Fruit fly (Drosophila melanogaster) whole organism, embryonic: Measurements from ENCODE around the gene Rad9.
A peak's percentile ranks its signal among the peaks of the same experiment; 100 is the strongest.

Experiments
- Aef1 ChIP-seq: fragments of 200-800 bp; sonication (Bioruptor generic); IDR thresholded peaks from 3 replicates; pipeline ENCODE4 v1.3.6; 2022; ENCODE audit warnings: missing biosample characterization, missing genetic modification characterization
- BtbVII ChIP-seq: fragments of 200-800 bp; sonication (Bioruptor generic); optimal IDR thresholded peaks from 3 replicates; lab custom pipeline; 2017; ENCODE audit warnings: missing biosample characterization, mild to moderate bottlenecking, missing genetic modification characterization
- CG10979 ChIP-seq: fragments of 200-800 bp; sonication (Bioruptor generic); optimal IDR thresholded peaks from 2 replicates; lab custom pipeline; 2018; ENCODE audit warnings: missing biosample characterization, mild to moderate bottlenecking, missing genetic modification characterization, moderate library complexity
- CG11504 ChIP-seq: fragments of 200-800 bp; sonication (Bioruptor generic); optimal IDR thresholded peaks from 3 replicates; lab custom pipeline; 2019; ENCODE audit warnings: missing biosample characterization, mild to moderate bottlenecking, missing genetic modification characterization, moderate library complexity
- CG11695 ChIP-seq: fragments of 200-800 bp; sonication (Bioruptor generic); IDR thresholded peaks from 3 replicates; pipeline ENCODE4 v1.3.6; 2022; ENCODE audit warnings: missing biosample characterization, missing genetic modification characterization
- CG11723 ChIP-seq: fragments of 200-800 bp; sonication (Bioruptor generic); optimal IDR thresholded peaks from 2 replicates; lab custom pipeline; 2017; ENCODE audit warnings: missing biosample characterization, mild to moderate bottlenecking, missing genetic modification characterization
- CG12219 ChIP-seq: fragments of 200-800 bp; sonication (Bioruptor generic); optimal IDR thresholded peaks from 3 replicates; lab custom pipeline; 2018; ENCODE audit warnings: missing biosample characterization, mild to moderate bottlenecking, missing genetic modification characterization
- CG12236 ChIP-seq: fragments of 200-800 bp; sonication (Bioruptor generic); optimal IDR thresholded peaks from 2 replicates; lab custom pipeline; 2016; ENCODE audit warnings: missing biosample characterization, missing genetic modification characterization
- CG12391 ChIP-seq: fragments of 200-800 bp; sonication (Bioruptor generic); optimal IDR thresholded peaks from 3 replicates; lab custom pipeline; 2018; ENCODE audit warnings: missing biosample characterization, mild to moderate bottlenecking, missing genetic modification characterization, moderate library complexity
- CG14050 ChIP-seq: fragments of 200-800 bp; sonication (Bioruptor generic); IDR thresholded peaks from 3 replicates; pipeline ENCODE4 v1.3.6; 2022; ENCODE audit warnings: missing biosample characterization, missing genetic modification characterization
- CG14710 ChIP-seq: fragments of 200-800 bp; sonication (Bioruptor generic); optimal IDR thresholded peaks from 3 replicates; lab custom pipeline; 2019; ENCODE audit warnings: missing biosample characterization, mild to moderate bottlenecking, missing genetic modification characterization, moderate library complexity
- CG14860 ChIP-seq: fragments of 200-800 bp; sonication (Bioruptor generic); IDR thresholded peaks from 3 replicates; pipeline ENCODE4 v1.3.6; 2022; ENCODE audit warnings: missing biosample characterization, missing genetic modification characterization; ENCODE audit not compliant: partially characterized antibody
- CG17385 ChIP-seq: fragments of 200-800 bp; sonication (Bioruptor generic); optimal IDR thresholded peaks from 3 replicates; lab custom pipeline; 2018; ENCODE audit warnings: missing biosample characterization, mild to moderate bottlenecking, missing genetic modification characterization
- CG18599 ChIP-seq: fragments of 200-800 bp; sonication (Bioruptor generic); optimal IDR thresholded peaks from 3 replicates; lab custom pipeline; 2017; ENCODE audit warnings: missing biosample characterization, missing genetic modification characterization, mild to moderate bottlenecking, moderate library complexity, missing genetic modification reagents
- CG18619 ChIP-seq: fragments of 200-800 bp; sonication (Bioruptor generic); optimal IDR thresholded peaks from 3 replicates; lab custom pipeline; 2017; ENCODE audit warnings: missing biosample characterization, mild to moderate bottlenecking, missing genetic modification characterization
- CG2120 ChIP-seq: fragments of 200-800 bp; sonication (Bioruptor generic); optimal IDR thresholded peaks from 3 replicates; lab custom pipeline; 2016; ENCODE audit warnings: missing biosample characterization, missing genetic modification characterization
- CG2202 ChIP-seq: fragments of 200-800 bp; sonication (Bioruptor generic); optimal IDR thresholded peaks from 2 replicates; lab custom pipeline; 2018; ENCODE audit warnings: missing biosample characterization, mild to moderate bottlenecking, missing genetic modification characterization
- CG34224 ChIP-seq: fragments of 200-800 bp; sonication (Bioruptor generic); IDR thresholded peaks from 3 replicates; pipeline ENCODE4 v1.3.6; 2022; ENCODE audit warnings: missing biosample characterization, missing genetic modification characterization; ENCODE audit not compliant: partially characterized antibody
- CG4617 ChIP-seq: fragments of 200-800 bp; sonication (Bioruptor generic); optimal IDR thresholded peaks from 3 replicates; lab custom pipeline; 2016; ENCODE audit warnings: missing biosample characterization, missing genetic modification characterization, borderline replicate concordance
- CG6272 ChIP-seq: fragments of 200-800 bp; sonication (Bioruptor generic); IDR thresholded peaks from 2 replicates; pipeline ENCODE4 v1.3.6; 2022; ENCODE audit warnings: missing biosample characterization, missing genetic modification characterization
- CG6689 ChIP-seq: fragments of 200-800 bp; sonication (Bioruptor generic); IDR thresholded peaks from 2 replicates; pipeline ENCODE4 v1.3.6; 2022; ENCODE audit warnings: missing biosample characterization, missing genetic modification characterization
- CG8924 ChIP-seq: fragments of 200-800 bp; optimal IDR thresholded peaks from 3 replicates; lab custom pipeline; 2019; ENCODE audit warnings: missing biosample characterization, mild to moderate bottlenecking, missing genetic modification characterization, moderate library complexity
- CG9797 ChIP-seq: fragments of 200-800 bp; sonication (Bioruptor generic); optimal IDR thresholded peaks from 3 replicates; lab custom pipeline; 2018; ENCODE audit warnings: missing biosample characterization, mild to moderate bottlenecking, missing genetic modification characterization
- CrebB ChIP-seq: fragments of 200-800 bp; sonication (Bioruptor generic); optimal IDR thresholded peaks from 3 replicates; lab custom pipeline; 2018; ENCODE audit warnings: missing biosample characterization, mild to moderate bottlenecking, missing genetic modification characterization
- Dip3 ChIP-seq: fragments of 200-800 bp; sonication (Bioruptor generic); optimal IDR thresholded peaks from 3 replicates; lab custom pipeline; 2016; ENCODE audit warnings: missing biosample characterization, missing genetic modification characterization
- Dll ChIP-seq: fragments of 200-800 bp; sonication (Bioruptor generic); IDR thresholded peaks from 4 replicates; pipeline ENCODE4 v1.3.6; 2022; ENCODE audit warnings: missing biosample characterization, missing genetic modification characterization; ENCODE audit not compliant: partially characterized antibody
- Eip74EF ChIP-seq, 2 experiments: fragments of 200-800 bp in 1 of 2; fragments of >200 bp in 1 of 2; sonication (Bioruptor generic) in 1 of 2; optimal IDR thresholded peaks; 2 replicates each; lab custom pipeline; 2017 to 2019; ENCODE audit warnings: missing biosample characterization in 2 of 2, missing genetic modification characterization in 2 of 2, mild to moderate bottlenecking in 1 of 2, moderate library complexity in 1 of 2
- GATAe ChIP-seq: fragments of 200-800 bp; sonication (Bioruptor generic); conservative IDR thresholded peaks from 2 replicates; pipeline ENCODE4 v1.3.6; 2022; ENCODE audit warnings: missing biosample characterization, missing genetic modification characterization
- H2.0 ChIP-seq: fragments of 200-800 bp; sonication (Bioruptor generic); IDR thresholded peaks from 2 replicates; pipeline ENCODE4 v1.3.6; 2022; ENCODE audit warnings: missing biosample characterization, missing genetic modification characterization
- NC2β ChIP-seq: fragments of 200-800 bp; sonication (Bioruptor generic); optimal IDR thresholded peaks from 2 replicates; lab custom pipeline; 2016; ENCODE audit warnings: missing biosample characterization, missing genetic modification characterization
- Sox102F ChIP-seq: fragments of 200-800 bp; sonication (Bioruptor generic); optimal IDR thresholded peaks from 2 replicates; lab custom pipeline; 2018; ENCODE audit warnings: missing biosample characterization, mild to moderate bottlenecking, missing genetic modification characterization, moderate library complexity
- Tbp ChIP-seq: fragments of >200 bp; optimal IDR thresholded peaks from 2 replicates; lab custom pipeline; 2018; ENCODE audit warnings: missing biosample characterization, missing genetic modification characterization
- bigmax ChIP-seq: fragments of 200-800 bp; sonication (Bioruptor generic); optimal IDR thresholded peaks from 2 replicates; lab custom pipeline; 2018; ENCODE audit warnings: missing biosample characterization, mild to moderate bottlenecking, missing genetic modification characterization
- crc ChIP-seq: fragments of 200-800 bp; sonication (Bioruptor generic); optimal IDR thresholded peaks from 2 replicates; lab custom pipeline; 2016; ENCODE audit warnings: missing biosample characterization, missing genetic modification characterization
- crp ChIP-seq, 2 experiments: fragments of 200-800 bp; sonication (Bioruptor generic); optimal IDR thresholded peaks; 2 replicates in 1 of 2; 3 replicates in 1 of 2; lab custom pipeline; 2017; ENCODE audit warnings: missing biosample characterization in 2 of 2, missing genetic modification characterization in 2 of 2, mild to moderate bottlenecking in 1 of 2, moderate library complexity in 1 of 2
- dmrt11E ChIP-seq: fragments of 200-800 bp; sonication (Bioruptor generic); optimal IDR thresholded peaks from 3 replicates; lab custom pipeline; 2018; ENCODE audit warnings: missing biosample characterization, mild to moderate bottlenecking, missing genetic modification characterization, moderate library complexity
- gcm ChIP-seq: fragments of 200-800 bp; sonication (Bioruptor generic); optimal IDR thresholded peaks from 2 replicates; lab custom pipeline; 2019; ENCODE audit warnings: missing biosample characterization, mild to moderate bottlenecking, missing genetic modification characterization, moderate library complexity
- gro ChIP-seq: fragments of 200-800 bp; sonication (Bioruptor generic); optimal IDR thresholded peaks from 2 replicates; lab custom pipeline; 2016; ENCODE audit warnings: missing biosample characterization, missing genetic modification characterization
- gsb ChIP-seq: fragments of 200-800 bp; sonication (Bioruptor generic); IDR thresholded peaks from 2 replicates; pipeline ENCODE4 v1.3.6; 2022; ENCODE audit warnings: missing biosample characterization, missing genetic modification characterization
- her ChIP-seq: fragments of 200-800 bp; sonication (Bioruptor generic); optimal IDR thresholded peaks from 2 replicates; lab custom pipeline; 2016; ENCODE audit warnings: missing biosample characterization, missing genetic modification characterization
- ind ChIP-seq: fragments of 200-800 bp; sonication (Bioruptor generic); optimal IDR thresholded peaks from 3 replicates; lab custom pipeline; 2016; ENCODE audit warnings: missing biosample characterization, missing genetic modification characterization
- nerfin-1 ChIP-seq: fragments of 200-800 bp; sonication (Bioruptor generic); optimal IDR thresholded peaks from 3 replicates; lab custom pipeline; 2019; ENCODE audit warnings: missing biosample characterization, mild to moderate bottlenecking, missing genetic modification characterization, moderate library complexity
- prd ChIP-seq, 3 experiments: fragments of >200 bp in 2 of 3; fragments of 200-800 bp in 1 of 3; sonication (Bioruptor generic) in 1 of 3; optimal IDR thresholded peaks in 2 of 3; IDR thresholded peaks in 1 of 3; 2 replicates in 2 of 3; 3 replicates in 1 of 3; pipeline versions ENCODE4 v1.3.6 to Lab custom; 2017 to 2022; ENCODE audit warnings: missing biosample characterization in 1 of 3, missing genetic modification characterization in 1 of 3
- schlank ChIP-seq: fragments of 200-800 bp; sonication (Bioruptor generic); optimal IDR thresholded peaks from 2 replicates; lab custom pipeline; 2018; ENCODE audit warnings: missing biosample characterization, mild to moderate bottlenecking, missing genetic modification characterization
- scrt ChIP-seq: fragments of 200-800 bp; sonication (Bioruptor generic); optimal IDR thresholded peaks from 2 replicates; lab custom pipeline; 2018; ENCODE audit warnings: missing biosample characterization, mild to moderate bottlenecking, missing genetic modification characterization, moderate library complexity
- sd ChIP-seq: fragments of 200-800 bp; sonication (Bioruptor generic); optimal IDR thresholded peaks from 3 replicates; lab custom pipeline; 2018; ENCODE audit warnings: missing biosample characterization, mild to moderate bottlenecking, missing genetic modification characterization, moderate library complexity
- slbo ChIP-seq: fragments of 200-800 bp; sonication (Bioruptor generic); IDR thresholded peaks from 2 replicates; pipeline ENCODE4 v1.3.6; 2022; ENCODE audit warnings: missing biosample characterization, missing genetic modification characterization
- usp ChIP-seq: fragments of >200 bp; optimal IDR thresholded peaks from 2 replicates; lab custom pipeline; 2017; ENCODE audit warnings: missing biosample characterization, missing genetic modification characterization
- vvl ChIP-seq: fragments of 200-800 bp; sonication (Bioruptor generic); IDR thresholded peaks from 2 replicates; pipeline ENCODE4 v1.3.6; 2022; ENCODE audit warnings: missing biosample characterization, missing genetic modification characterization

The Rad9 gene

dm6 chr3L:18820638-18821382 is 51.5 kb downstream of the Rad9 start, which contains the start of the genes CG14073 and HipHop (continued):
- TF ChIP-seq CG10979 (tag; lab: Kevin White, UChicago) (no peak), CG12219 (GFP tag; lab: Kevin White, UChicago) (no peak), CG14710 (tag; lab: Kevin White, UChicago) (peak; percentile 30), CG18619 (GFP tag; lab: Kevin White, UChicago) (no peak), gcm (no peak), bigmax (GFP tag; lab: Kevin White, UChicago) (peak; percentile 17), crp (GFP tag; optimal IDR thresholded peaks at IDR 0.05; lab: Kevin White, UChicago) (peak in 1 of 2 experiments; percentile 86), GATAe (GFP tag; lab: Robert Waterston, UW) (no peak), CG11504 (tag; lab: Kevin White, UChicago) (peak; percentile 95), ind (GFP tag; lab: Kevin White, UChicago) (no peak), NC2β (GFP tag; lab: Kevin White, UChicago) (no peak), CG34224 (GFP tag; lab: Robert Waterston, UW) (no peak), dmrt11E (tag; lab: Kevin White, UChicago) (no peak), sd (tag; lab: Kevin White, UChicago) (no peak), Dll (GFP tag; lab: Robert Waterston, UW) (0 out of 4 replicates have a peak, but pooled peaks have one; percentile 17), CG18599 (GFP tag; lab: Kevin White, UChicago) (no peak), CG8924 (tag; lab: Kevin White, UChicago) (peak; percentile 28), CG6272 (no peak), gro (GFP tag; lab: Kevin White, UChicago) (no peak), Aef1 (no peak), BtbVII (GFP tag; lab: Kevin White, UChicago) (no peak), CG2202 (tag; lab: Kevin White, UChicago) (no peak), scrt (GFP tag; lab: Kevin White, UChicago) (no peak), Sox102F (GFP tag; lab: Kevin White, UChicago) (no peak), CG17385 (GFP tag; lab: Kevin White, UChicago) (no peak), usp (GFP tag; lab: Kevin White, UChicago) (no peak), vvl (no peak), CrebB (tag; lab: Kevin White, UChicago) (no peak), her (GFP tag; lab: Kevin White, UChicago) (no peak), Tbp (GFP tag; lab: Kevin White, UChicago) (no peak), Dip3 (GFP tag; lab: Kevin White, UChicago) (no peak), schlank (tag; lab: Kevin White, UChicago) (no peak), CG11695 (no peak), CG14050 (no peak), CG14860 (GFP tag; lab: Robert Waterston, UW) (no peak), gsb (GFP tag; lab: Robert Waterston, UW) (no peak), crc (GFP tag; lab: Kevin White, UChicago) (no peak), CG11723 (GFP tag; lab: Kevin White, UChicago) (no peak), H2.0 (GFP tag; lab: Robert Waterston, UW) (no peak), CG12391 (tag; lab: Kevin White, UChicago) (peak; percentile 4), CG2120 (GFP tag; lab: Kevin White, UChicago) (no peak), CG6689 (GFP tag; lab: Robert Waterston, UW) (no peak), CG12236 (no peak), nerfin-1 (no peak), prd (optimal IDR thresholded peaks at IDR 0.05; lab: Kevin White, UChicago) (no peak), prd (GFP tag; IDR thresholded peaks at IDR 0.05; lab: Robert Waterston, UW) (no peak), CG4617 (GFP tag; lab: Kevin White, UChicago) (no peak), slbo (no peak), CG9797 (peak; percentile 70), Eip74EF (GFP tag; optimal IDR thresholded peaks at IDR 0.05; lab: Kevin White, UChicago) (no peak)
